Comparison of ENCODE assay signal across 1 fruit fly cellular context in the genomic region with DNA sequence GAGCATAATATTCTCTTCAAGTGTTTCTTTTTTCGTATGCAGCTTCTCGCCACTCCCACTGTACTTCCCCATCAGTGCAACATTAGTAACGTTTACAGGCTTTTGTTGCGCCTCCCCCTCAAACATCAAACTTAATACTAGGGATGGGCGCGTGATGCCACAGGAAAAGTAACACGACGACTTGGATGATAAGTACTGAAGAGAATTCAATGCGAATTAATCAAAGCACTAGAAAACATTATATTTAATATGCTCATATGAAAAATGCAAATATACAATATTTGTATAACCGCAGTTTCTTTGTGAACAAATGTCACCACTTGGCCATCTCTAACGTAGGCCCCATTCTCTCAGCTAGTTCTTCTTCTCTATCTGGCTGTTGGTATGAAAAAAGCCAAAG.
TF ChIP-seq lines count a peak whose summit lies in the region.

No protein-coding gene starts in this region.

TF ChIP-seq in whole organism, prepupa, 60 proteins besides CTCF, POLR2A, EP300 and RAD21 (continued from another document):
- TF ChIP-seq Eip93F (GFP tag; optimal IDR thresholded peaks at IDR 0.05; lab: Kevin White, UChicago) (no peak), fd59A (GFP tag; optimal IDR thresholded peaks at IDR 0.05; lab: Kevin White, UChicago) (no peak), Sox15 (GFP tag; optimal IDR thresholded peaks at IDR 0.05; lab: Kevin White, UChicago) (no peak), CG11762 (GFP tag; optimal IDR thresholded peaks at IDR 0.05; lab: Kevin White, UChicago; ENCODE audit: insufficient read depth) (no peak), Eip78C (GFP tag; lab: Kevin White, UChicago) (peak; percentile 65), Blimp-1 (GFP tag; optimal IDR thresholded peaks at IDR 0.05; lab: Kevin White, UChicago) (no peak), CG3032 (tag; optimal IDR thresholded peaks at IDR 0.05; lab: Kevin White, UChicago) (no peak), CG9139 (GFP tag; optimal IDR thresholded peaks at IDR 0.05; lab: Kevin White, UChicago) (no peak), cyc (GFP tag; optimal IDR thresholded peaks at IDR 0.05; lab: Kevin White, UChicago) (no peak), fkh (GFP tag; optimal IDR thresholded peaks at IDR 0.05; lab: Kevin White, UChicago) (no peak), Hr39 (GFP tag; optimal IDR thresholded peaks at IDR 0.05; lab: Kevin White, UChicago) (no peak), Hr4 (GFP tag; optimal IDR thresholded peaks at IDR 0.05; lab: Kevin White, UChicago) (peak; percentile 42), CG7368 (GFP tag; optimal IDR thresholded peaks at IDR 0.05; lab: Kevin White, UChicago) (no peak), CG16779 (tag; optimal IDR thresholded peaks at IDR 0.05; lab: Kevin White, UChicago) (no peak), Met (GFP tag; optimal IDR thresholded peaks at IDR 0.05; lab: Kevin White, UChicago) (no peak), Hr38 (GFP tag; optimal IDR thresholded peaks at IDR 0.05; lab: Kevin White, UChicago) (no peak), topi (GFP tag; optimal IDR thresholded peaks at IDR 0.05; lab: Kevin White, UChicago) (no peak), fd85E (GFP tag; optimal IDR thresholded peaks at IDR 0.05; lab: Kevin White, UChicago) (no peak), CG6276 (GFP tag; optimal IDR thresholded peaks at IDR 0.05; lab: Kevin White, UChicago) (peak; percentile 27), CG6854 (GFP tag; optimal IDR thresholded peaks at IDR 0.05; lab: Kevin White, UChicago) (no peak), spab (GFP tag; optimal IDR thresholded peaks at IDR 0.05; lab: Kevin White, UChicago) (no peak), Smox (GFP tag; optimal IDR thresholded peaks at IDR 0.05; lab: Kevin White, UChicago) (no peak), CG32006 (GFP tag; optimal IDR thresholded peaks at IDR 0.05; lab: Kevin White, UChicago) (peak; percentile 63), Eip75B (GFP tag; optimal IDR thresholded peaks at IDR 0.05; lab: Kevin White, UChicago) (no peak)
